Worm (Caenorhabditis elegans): Measurements from ENCODE around the gene slc-17.8.

DNA sequence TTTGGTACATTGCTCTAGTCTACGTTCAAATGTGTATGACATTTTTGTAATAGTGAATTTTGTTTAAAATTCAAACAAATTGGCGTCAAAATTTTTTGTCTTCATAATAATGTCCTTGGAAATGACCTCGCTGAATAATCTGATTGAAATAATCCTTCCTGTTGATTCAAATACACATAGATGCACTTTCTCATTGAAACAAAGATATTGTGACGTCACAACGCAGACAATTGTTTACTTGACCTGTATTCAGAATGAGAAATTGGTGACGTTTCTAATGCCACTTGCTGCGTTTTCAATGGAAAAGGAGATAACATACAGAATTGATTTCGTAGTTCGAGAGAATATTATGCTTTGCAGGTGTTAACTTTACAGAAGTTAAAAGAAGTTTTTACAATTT lies 11.5 kb downstream of the slc-17.8 start:
- TF ChIP-seq unc-62 (GFP tag; optimal IDR thresholded peaks at IDR 0.05) (no peak), ceh-39 (tag; optimal IDR thresholded peaks at IDR 0.05) (no peak), nhr-12 (tag; optimal IDR thresholded peaks at IDR 0.05) (no peak), lin-13 (tag; optimal IDR thresholded peaks at IDR 0.05) (no peak), nhr-76 (tag; optimal IDR thresholded peaks at IDR 0.05) (no peak), blmp-1 (tag; optimal IDR thresholded peaks at IDR 0.05) (no peak), ces-1 (GFP tag; optimal IDR thresholded peaks at IDR 0.05) (no peak), mab-5 (tag; optimal IDR thresholded peaks at IDR 0.05) (no peak), elt-1 (tag; optimal IDR thresholded peaks at IDR 0.05; ENCODE audit: borderline replicate concordance, insufficient read depth) (no peak)
